Worm (Caenorhabditis elegans): ENCODE results near the gene lin-45.

The lin-45 gene

ce11 chrIV:6756374-6756773 lies 8.0 kb upstream of the lin-45 start:
- TF ChIP-seq M03D4.4 (tag; optimal IDR thresholded peaks at IDR 0.05) (peak; percentile 85), unc-39 (tag; optimal IDR thresholded peaks at IDR 0.05) (no peak), nhr-76 (tag; optimal IDR thresholded peaks at IDR 0.05) (no peak), tbx-8 (GFP tag; optimal IDR thresholded peaks at IDR 0.05) (peak; percentile 70), mls-2 (tag; optimal IDR thresholded peaks at IDR 0.05) (peak; percentile 94), blmp-1 (tag; optimal IDR thresholded peaks at IDR 0.05) (peak; percentile 81), ces-1 (GFP tag; optimal IDR thresholded peaks at IDR 0.05) (peak; percentile 76), drap-1 (GFP tag; optimal IDR thresholded peaks at IDR 0.05) (peak; percentile 86), flh-1 (GFP tag; optimal IDR thresholded peaks at IDR 0.05) (peak; percentile 8), zip-8 (tag; optimal IDR thresholded peaks at IDR 0.05) (no peak), mep-1 (tag; optimal IDR thresholded peaks at IDR 0.05) (peak; percentile 85), cnd-1 (tag; optimal IDR thresholded peaks at IDR 0.05) (peak; percentile 77), sptf-1 (tag; optimal IDR thresholded peaks at IDR 0.05) (peak; percentile 92), hlh-1 (tag; optimal IDR thresholded peaks at IDR 0.05) (peak; percentile 77), lin-32 (GFP tag; optimal IDR thresholded peaks at IDR 0.05) (peak; percentile 8), pha-4 (tag; optimal IDR thresholded peaks at IDR 0.05) (peak; percentile 64), snpc-4 (tag; optimal IDR thresholded peaks at IDR 0.05) (no peak), ham-2 (GFP tag; optimal IDR thresholded peaks at IDR 0.05) (peak; percentile 78), sem-2 (GFP tag; optimal IDR thresholded peaks at IDR 0.05) (peak; percentile 44), ceh-83 (GFP tag; optimal IDR thresholded peaks at IDR 0.05) (peak; percentile 76), nhr-2 (tag; optimal IDR thresholded peaks at IDR 0.05) (peak; percentile 17), lsy-2 (tag; optimal IDR thresholded peaks at IDR 0.05) (peak; percentile 67), unc-62 (GFP tag; optimal IDR thresholded peaks at IDR 0.05) (no peak), bed-3 (GFP tag; optimal IDR thresholded peaks at IDR 0.05) (peak; percentile 69), lin-13 (tag; optimal IDR thresholded peaks at IDR 0.05) (peak; percentile 74), ceh-43 (GFP tag; optimal IDR thresholded peaks at IDR 0.05) (peak; percentile 83), mab-5 (tag; optimal IDR thresholded peaks at IDR 0.05) (peak; percentile 18), nhr-237 (tag; optimal IDR thresholded peaks at IDR 0.05) (peak; percentile 65), elt-3 (tag; optimal IDR thresholded peaks at IDR 0.05) (peak; percentile 13), elt-1 (tag; optimal IDR thresholded peaks at IDR 0.05; ENCODE audit: borderline replicate concordance, insufficient read depth) (peak; percentile 56), unc-120 (tag; optimal IDR thresholded peaks at IDR 0.05; ENCODE audit: poor library complexity, severe bottlenecking) (peak; percentile 95), nhr-28 (tag; optimal IDR thresholded peaks at IDR 0.05) (peak; percentile 36), ztf-11 (tag; optimal IDR thresholded peaks at IDR 0.05) (peak; percentile 65), nhr-12 (tag; optimal IDR thresholded peaks at IDR 0.05) (no peak), ceh-39 (tag; optimal IDR thresholded peaks at IDR 0.05) (no peak)

DNA sequence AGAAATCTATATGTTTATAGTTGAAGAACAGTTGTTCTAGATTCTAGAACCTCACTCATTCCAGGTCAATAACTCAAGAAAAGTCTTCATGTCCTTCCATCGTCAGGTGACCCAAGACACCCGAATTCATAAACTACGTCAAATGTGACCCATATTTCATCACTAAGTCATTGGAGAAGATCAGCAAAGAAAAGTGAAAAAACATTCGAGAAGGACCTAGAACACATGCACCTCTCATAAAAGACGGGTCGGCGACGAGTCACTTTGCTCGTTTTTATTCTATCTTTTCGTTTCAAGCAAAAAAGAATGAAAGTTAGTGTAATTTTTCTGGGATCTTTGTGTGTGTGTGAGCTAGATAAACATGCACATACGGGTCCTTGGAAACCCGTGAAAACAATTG lies 2.8 kb upstream of the lin-45 start:
- TF ChIP-seq elt-1 (tag; optimal IDR thresholded peaks at IDR 0.05; ENCODE audit: borderline replicate concordance, insufficient read depth), result no peak

DNA sequence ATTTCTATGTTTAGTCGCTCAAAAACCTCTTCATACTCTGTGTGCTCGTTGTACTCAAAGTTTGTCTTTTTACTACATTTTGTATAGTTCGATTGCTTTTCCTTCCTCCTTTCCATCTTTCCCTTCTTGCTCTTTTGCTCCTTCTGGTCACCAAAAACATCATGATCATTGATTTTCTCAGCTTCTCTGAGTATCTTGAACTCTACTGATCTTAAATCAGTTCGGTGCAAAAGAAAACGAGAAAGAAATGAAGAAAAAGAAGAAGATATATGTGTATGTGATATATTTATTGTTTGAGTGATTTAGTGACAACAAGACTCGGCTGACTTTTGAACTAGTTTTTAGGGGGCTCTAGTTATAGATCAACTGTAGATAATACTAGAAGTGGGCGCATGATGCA lies 1.7 kb upstream of the lin-45 start:
- no peak for TF ChIP-seq snpc-4 (tag; optimal IDR thresholded peaks at IDR 0.05)
- peak; percentile 26 for TF ChIP-seq unc-62 (GFP tag; optimal IDR thresholded peaks at IDR 0.05)
- no peak for TF ChIP-seq elt-1 (tag; optimal IDR thresholded peaks at IDR 0.05; ENCODE audit: borderline replicate concordance, insufficient read depth)
- TF ChIP-seq unc-120 (tag; optimal IDR thresholded peaks at IDR 0.05; ENCODE audit: poor library complexity, severe bottlenecking), result no peak
- no peak for TF ChIP-seq nhr-76 (tag; optimal IDR thresholded peaks at IDR 0.05)
- no peak for TF ChIP-seq pha-4 (tag; optimal IDR thresholded peaks at IDR 0.05)
- no peak for TF ChIP-seq ham-2 (GFP tag; optimal IDR thresholded peaks at IDR 0.05)

DNA sequence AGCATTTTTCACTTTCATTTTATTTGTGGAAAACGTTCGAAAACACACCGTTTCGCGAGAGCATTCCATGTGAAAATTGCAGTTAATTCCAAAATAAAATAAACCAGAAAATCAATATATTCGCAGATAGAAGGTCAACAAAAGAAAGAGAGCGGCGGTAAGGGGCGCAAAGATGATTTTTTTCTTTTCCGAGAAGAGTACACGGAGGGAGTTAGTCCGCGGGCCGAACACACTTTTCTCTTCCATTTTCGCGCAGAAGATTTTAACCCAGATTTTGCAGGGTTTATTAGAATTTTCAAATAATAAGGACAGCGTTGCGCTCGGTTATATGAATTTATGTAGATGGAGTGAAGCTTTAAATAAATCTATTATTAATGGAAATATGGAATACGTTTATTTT lies 720 bp downstream of the lin-45 start:
- TF ChIP-seq sptf-1 (tag; optimal IDR thresholded peaks at IDR 0.05) (no peak), mep-1 (tag; optimal IDR thresholded peaks at IDR 0.05) (peak; percentile 5), unc-120 (tag; optimal IDR thresholded peaks at IDR 0.05; ENCODE audit: poor library complexity, severe bottlenecking) (peak; percentile 14), cnd-1 (tag; optimal IDR thresholded peaks at IDR 0.05) (no peak)
